Worm (Caenorhabditis elegans): ENCODE measurements around the gene col-130.

- TF ChIP-seq lin-11 (tag; optimal IDR thresholded peaks at IDR 0.05): no peak
- no peak for TF ChIP-seq ahr-1 (tag; optimal IDR thresholded peaks at IDR 0.05)
- TF ChIP-seq pag-3 (tag; optimal IDR thresholded peaks at IDR 0.05; ENCODE audit: borderline replicate concordance): no peak
- no peak for TF ChIP-seq ceh-9 (tag; optimal IDR thresholded peaks at IDR 0.05)
- no peak for TF ChIP-seq dmd-4 (tag; optimal IDR thresholded peaks at IDR 0.05; ENCODE audit: borderline replicate concordance)
- TF ChIP-seq pha-4 (tag; optimal IDR thresholded peaks at IDR 0.05): no peak
- no peak for TF ChIP-seq pqm-1 (tag; optimal IDR thresholded peaks at IDR 0.05)
- no peak for TF ChIP-seq fax-1 (tag; optimal IDR thresholded peaks at IDR 0.05)
- TF ChIP-seq ceh-6 (GFP tag; optimal IDR thresholded peaks at IDR 0.05): no peak
- TF ChIP-seq C08G9.2 (tag; optimal IDR thresholded peaks at IDR 0.05): no peak
- TF ChIP-seq ama-1 (optimal IDR thresholded peaks at IDR 0.05): no peak
- no peak for TF ChIP-seq ceh-24 (tag; optimal IDR thresholded peaks at IDR 0.05)
Observed at ce11 chrIV:12420455-12420854, 7.9 kb downstream of the col-130 start, which contains the start of gene ugt-65.

Measured in whole organism, late embryonic.